Worm (Caenorhabditis elegans) whole organism, young adult: Measurements from ENCODE around the gene uroc-1.
A peak's percentile ranks its signal among the peaks of the same experiment; 100 is the strongest.

Source experiments
- B0035.1 ChIP-seq: sonication (generic microtip); optimal IDR thresholded peaks from 2 replicates; lab custom pipeline; 2016; ENCODE audit warnings: missing genetic modification characterization, mild to moderate bottlenecking, missing compliant biosample characterization, missing genotype, missing genetic modification reagents
- F37B4.10 ChIP-seq: fragments of 200-800 bp; sonication (Bioruptor generic); IDR thresholded peaks from 2 replicates; pipeline ENCODE4 v1.3.6; 2022; ENCODE audit warnings: missing genetic modification characterization, missing compliant biosample characterization
- F57C9.4 ChIP-seq: sonication (generic microtip); optimal IDR thresholded peaks from 2 replicates; lab custom pipeline; 2017; ENCODE audit warnings: mild to moderate bottlenecking, missing genetic modification characterization, missing compliant biosample characterization
- K11D2.4 ChIP-seq: fragments of 200-800 bp; sonication (Bioruptor generic); IDR thresholded peaks from 2 replicates; pipeline ENCODE4 v1.3.6; 2022; ENCODE audit warnings: missing genetic modification reagents, missing genetic modification characterization, missing compliant biosample characterization
- T26A5.8 ChIP-seq: sonication (generic microtip); optimal IDR thresholded peaks from 2 replicates; lab custom pipeline; 2016; ENCODE audit warnings: missing genetic modification characterization, missing compliant biosample characterization
- Y53G8AR.9 ChIP-seq: fragments of 200-800 bp; sonication (Bioruptor generic); conservative IDR thresholded peaks from 2 replicates; pipeline ENCODE4 v1.3.6; 2022; ENCODE audit warnings: missing genetic modification reagents, missing genetic modification characterization, missing compliant biosample characterization
- Y56A3A.18 ChIP-seq: fragments of 200-800 bp; sonication (Bioruptor generic); IDR thresholded peaks from 2 replicates; pipeline ENCODE4 v1.3.6; 2022; ENCODE audit warnings: missing genetic modification reagents, missing genetic modification characterization, missing compliant biosample characterization
- Y95B8A.8 ChIP-seq: fragments of 200-800 bp; sonication (Bioruptor generic); IDR thresholded peaks from 2 replicates; pipeline ENCODE4 v1.3.6; 2022; ENCODE audit warnings: missing genetic modification reagents, missing genetic modification characterization, missing compliant biosample characterization
- ZK185.1 ChIP-seq: sonication (generic microtip); optimal IDR thresholded peaks from 2 replicates; lab custom pipeline; 2016; ENCODE audit warnings: mild to moderate bottlenecking, missing genetic modification characterization, missing compliant biosample characterization; ENCODE audit not compliant: poor library complexity, severe bottlenecking
- athp-1 ChIP-seq: sonication (generic microtip); optimal IDR thresholded peaks from 2 replicates; lab custom pipeline; 2017; ENCODE audit warnings: mild to moderate bottlenecking, missing genetic modification characterization, missing compliant biosample characterization
- attf-6 ChIP-seq: fragments of 200-800 bp; sonication (Bioruptor generic); IDR thresholded peaks from 2 replicates; pipeline ENCODE4 v1.3.6; 2022; ENCODE audit warnings: missing genetic modification reagents, missing genetic modification characterization, missing compliant biosample characterization
- bed-1 ChIP-seq: fragments of 200-800 bp; sonication (Bioruptor generic); IDR thresholded peaks from 2 replicates; pipeline ENCODE4 v1.3.6; 2022; ENCODE audit warnings: missing genetic modification reagents, missing genetic modification characterization, missing compliant biosample characterization
- cebp-1 ChIP-seq, 2 experiments: fragments of 200-800 bp in 1 of 2; sonication (Bioruptor generic) in 1 of 2; sonication (generic microtip) in 1 of 2; IDR thresholded peaks in 1 of 2; optimal IDR thresholded peaks in 1 of 2; 2 replicates each; pipeline versions ENCODE4 v1.3.6 to Lab custom; 2017 to 2022; ENCODE audit warnings: missing compliant biosample characterization in 2 of 2, missing genetic modification characterization in 2 of 2, mild to moderate bottlenecking in 1 of 2, missing genetic modification reagents in 1 of 2, moderate library complexity in 1 of 2
- cebp-2 ChIP-seq: fragments of 200-800 bp; sonication (Bioruptor generic); IDR thresholded peaks from 2 replicates; pipeline ENCODE4 v1.3.6; 2022; ENCODE audit warnings: missing genetic modification characterization, missing compliant biosample characterization
- ceh-100 ChIP-seq: fragments of 200-800 bp; sonication (Bioruptor generic); IDR thresholded peaks from 2 replicates; pipeline ENCODE4 v1.3.6; 2022; ENCODE audit warnings: missing genetic modification reagents, missing genetic modification characterization, missing compliant biosample characterization
- ceh-27 ChIP-seq: fragments of 200-800 bp; sonication (Bioruptor generic); optimal IDR thresholded peaks from 2 replicates; lab custom pipeline; 2018; ENCODE audit warnings: mild to moderate bottlenecking, missing genetic modification characterization, moderate library complexity, missing compliant biosample characterization
- ceh-40 ChIP-seq: fragments of 200-800 bp; sonication (Bioruptor generic); IDR thresholded peaks from 2 replicates; pipeline ENCODE4 v1.3.6; 2022; ENCODE audit warnings: missing genetic modification characterization, missing compliant biosample characterization
- ceh-58 ChIP-seq: fragments of 200-800 bp; sonication (Bioruptor generic); IDR thresholded peaks from 2 replicates; pipeline ENCODE4 v1.3.6; 2022; ENCODE audit warnings: missing genetic modification characterization, missing compliant biosample characterization
- ceh-79 ChIP-seq: sonication (generic microtip); optimal IDR thresholded peaks from 2 replicates; lab custom pipeline; 2017; ENCODE audit warnings: mild to moderate bottlenecking, missing genetic modification characterization, missing compliant biosample characterization
- ceh-91 ChIP-seq: fragments of 200-800 bp; sonication (Bioruptor generic); IDR thresholded peaks from 2 replicates; pipeline ENCODE4 v1.3.6; 2022; ENCODE audit warnings: missing genetic modification reagents, missing genetic modification characterization, missing compliant biosample characterization
- chd-7 ChIP-seq: sonication (generic microtip); optimal IDR thresholded peaks from 2 replicates; lab custom pipeline; 2016; ENCODE audit warnings: mild to moderate bottlenecking, missing genetic modification characterization, moderate library complexity, missing compliant biosample characterization
- dox-1 ChIP-seq: fragments of 200-800 bp; sonication (Bioruptor generic); IDR thresholded peaks from 2 replicates; pipeline ENCODE4 v1.3.6; 2022; ENCODE audit warnings: missing genetic modification reagents, missing genetic modification characterization, missing compliant biosample characterization
- dpl-1 ChIP-seq: fragments of 150-350 bp; optimal IDR thresholded peaks from 2 replicates; lab custom pipeline; 2014; ENCODE audit warnings: missing biosample characterization, missing genetic modification reagents, missing genetic modification characterization
- ekl-4 ChIP-seq: fragments of 200-800 bp; sonication (Bioruptor generic); IDR thresholded peaks from 2 replicates; pipeline ENCODE4 v1.3.6; 2022; ENCODE audit warnings: missing genetic modification reagents, missing genetic modification characterization, missing compliant biosample characterization
- hlh-12 ChIP-seq: sonication (generic microtip); optimal IDR thresholded peaks from 2 replicates; lab custom pipeline; 2016; ENCODE audit warnings: missing genetic modification characterization, missing compliant biosample characterization
- hlh-26 ChIP-seq: fragments of 200-800 bp; sonication (Bioruptor generic); conservative IDR thresholded peaks from 2 replicates; pipeline ENCODE4 v1.3.6; 2022; ENCODE audit warnings: missing genetic modification reagents, missing genetic modification characterization, missing compliant biosample characterization
- hrde-1 ChIP-seq: sonication (generic microtip); optimal IDR thresholded peaks from 2 replicates; lab custom pipeline; 2016; ENCODE audit warnings: missing genetic modification characterization, mild to moderate bottlenecking, missing compliant biosample characterization, moderate library complexity, missing genotype, missing genetic modification reagents, borderline replicate concordance
- hsf-1 ChIP-seq: fragments of 200-800 bp; sonication (Bioruptor generic); IDR thresholded peaks from 2 replicates; pipeline ENCODE4 v1.3.6; 2022; ENCODE audit warnings: missing genetic modification reagents, missing genetic modification characterization, missing compliant biosample characterization
- lin-35 ChIP-seq, 3 experiments: fragments of 150-350 bp in 2 of 3; sonication (generic microtip) in 1 of 3; optimal IDR thresholded peaks; 2 replicates each; lab custom pipeline; 2014 to 2018; ENCODE audit warnings: missing biosample characterization in 3 of 3, missing genetic modification characterization in 3 of 3, missing genetic modification reagents in 3 of 3
- lin-40 ChIP-seq: sonication (generic microtip); optimal IDR thresholded peaks from 2 replicates; lab custom pipeline; 2016; ENCODE audit warnings: missing genetic modification characterization, mild to moderate bottlenecking, missing compliant biosample characterization, missing genotype, missing genetic modification reagents
- madf-8 ChIP-seq: fragments of 200-800 bp; sonication (Bioruptor generic); conservative IDR thresholded peaks from 2 replicates; pipeline ENCODE4 v1.3.6; 2022; ENCODE audit warnings: missing genetic modification reagents, missing genetic modification characterization, missing compliant biosample characterization
- mcd-1 ChIP-seq: fragments of 200-800 bp; sonication (Bioruptor generic); IDR thresholded peaks from 2 replicates; pipeline ENCODE4 v1.3.6; 2022; ENCODE audit warnings: missing genetic modification reagents, missing genetic modification characterization, missing compliant biosample characterization
- nfya-1 ChIP-seq: sonication (generic microtip); optimal IDR thresholded peaks from 2 replicates; lab custom pipeline; 2017; ENCODE audit warnings: antibody characterized with exemption, missing compliant biosample characterization, missing genetic modification characterization, borderline replicate concordance; ENCODE audit not compliant: insufficient read depth
- nfya-2 ChIP-seq: fragments of 200-800 bp; sonication (Bioruptor generic); IDR thresholded peaks from 2 replicates; pipeline ENCODE4 v1.3.6; 2022; ENCODE audit warnings: missing genetic modification reagents, missing genetic modification characterization, missing compliant biosample characterization
- nfyb-1 ChIP-seq: fragments of 200-800 bp; sonication (Bioruptor generic); IDR thresholded peaks from 2 replicates; pipeline ENCODE4 v1.3.6; 2022; ENCODE audit warnings: missing genetic modification reagents, missing genetic modification characterization, missing compliant biosample characterization
- nhr-27 ChIP-seq: fragments of 200-800 bp; sonication (Bioruptor generic); optimal IDR thresholded peaks from 2 replicates; lab custom pipeline; 2018; ENCODE audit warnings: mild to moderate bottlenecking, missing genetic modification characterization, moderate library complexity, missing compliant biosample characterization
- nhr-90 ChIP-seq: sonication (generic microtip); optimal IDR thresholded peaks from 2 replicates; lab custom pipeline; 2016; ENCODE audit warnings: missing genotype, mild to moderate bottlenecking, missing genetic modification characterization, missing compliant biosample characterization
- pbrm-1 ChIP-seq: fragments of 200-800 bp; sonication (Bioruptor generic); IDR thresholded peaks from 2 replicates; pipeline ENCODE4 v1.3.6; 2022; ENCODE audit warnings: missing genetic modification reagents, missing genetic modification characterization, missing compliant biosample characterization
- rcor-1 ChIP-seq: fragments of 200-800 bp; sonication (Bioruptor generic); IDR thresholded peaks from 2 replicates; pipeline ENCODE4 v1.3.6; 2022; ENCODE audit warnings: missing genetic modification reagents, missing genetic modification characterization, missing compliant biosample characterization
- repo-1 ChIP-seq: sonication (generic microtip); optimal IDR thresholded peaks from 2 replicates; lab custom pipeline; 2017; ENCODE audit warnings: mild to moderate bottlenecking, missing genetic modification characterization, missing compliant biosample characterization
- sdz-38 ChIP-seq: sonication (generic microtip); optimal IDR thresholded peaks from 2 replicates; lab custom pipeline; 2016; ENCODE audit warnings: missing genotype, missing genetic modification characterization, missing compliant biosample characterization
- snpc-1.3 ChIP-seq: sonication (generic microtip); optimal IDR thresholded peaks from 2 replicates; lab custom pipeline; 2017; ENCODE audit warnings: missing genetic modification characterization, mild to moderate bottlenecking, missing compliant biosample characterization, antibody characterized with exemption, moderate library complexity, missing genotype, missing genetic modification reagents; ENCODE audit not compliant: insufficient read depth
- snpc-3.4 ChIP-seq: sonication (generic microtip); optimal IDR thresholded peaks from 2 replicates; lab custom pipeline; 2017; ENCODE audit warnings: missing genetic modification characterization, mild to moderate bottlenecking, missing compliant biosample characterization, antibody characterized with exemption, moderate library complexity, missing genotype, missing genetic modification reagents
- somi-1 ChIP-seq: fragments of 200-800 bp; sonication (Bioruptor generic); optimal IDR thresholded peaks from 2 replicates; lab custom pipeline; 2018; ENCODE audit warnings: mild to moderate bottlenecking, missing genetic modification characterization, missing compliant biosample characterization
- ztf-22 ChIP-seq: fragments of 200-800 bp; sonication (Bioruptor generic); optimal IDR thresholded peaks from 2 replicates; lab custom pipeline; 2018; ENCODE audit warnings: mild to moderate bottlenecking, missing genetic modification characterization, moderate library complexity, missing compliant biosample characterization
- ztf-28 ChIP-seq: fragments of 200-800 bp; sonication (Bioruptor generic); IDR thresholded peaks from 2 replicates; pipeline ENCODE4 v1.3.6; 2022; ENCODE audit warnings: missing genetic modification reagents, missing genetic modification characterization, missing compliant biosample characterization

Gene uroc-1

DNA sequence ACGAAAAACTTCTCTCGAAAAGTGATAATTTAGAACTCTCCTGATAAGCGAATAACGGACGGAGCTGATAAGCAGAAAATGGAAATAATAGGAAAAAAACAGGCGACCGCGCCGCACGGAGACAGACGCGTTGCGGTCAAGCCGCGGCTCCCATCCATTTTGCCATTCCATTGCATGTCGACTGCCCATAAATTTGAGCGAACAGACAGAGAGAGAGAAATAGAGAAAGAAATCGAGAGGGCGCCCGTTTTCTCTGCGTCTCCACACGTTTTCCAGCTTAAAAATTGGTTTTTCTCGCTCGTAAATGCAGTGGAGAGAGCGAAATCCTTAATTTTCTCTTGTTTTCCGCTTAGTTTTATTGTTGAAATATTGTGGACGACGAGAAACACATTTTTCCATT is 40.7 kb downstream of the uroc-1 start (continued):
- no peak for TF ChIP-seq snpc-3.4 (tag; lab: Kevin White, UChicago)

DNA sequence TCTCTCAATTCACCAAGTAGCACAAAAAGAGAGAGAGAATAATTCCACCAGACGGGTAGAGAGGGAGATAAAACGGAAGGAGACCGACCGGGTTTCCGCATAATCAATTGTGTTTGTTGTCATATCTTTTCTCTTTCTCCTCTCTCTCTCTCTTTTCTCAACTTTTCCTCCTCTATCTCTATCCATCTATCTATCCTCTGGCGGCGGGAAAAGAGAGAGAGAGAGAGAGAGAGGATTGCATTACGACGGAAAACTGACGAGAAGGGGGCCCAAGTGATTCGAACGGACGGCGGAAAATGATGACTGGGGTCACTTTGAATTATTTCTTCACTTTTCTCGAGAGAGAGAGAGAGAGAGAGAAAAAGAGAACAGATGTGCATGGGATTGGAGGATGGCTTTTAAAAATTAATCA is 44.5 kb downstream of the uroc-1 start:
- TF ChIP-seq dpl-1 (GFP tag; lab: Kevin White, UChicago) (no peak), T26A5.8 (tag; lab: Kevin White, UChicago) (no peak), ceh-79 (tag; lab: Kevin White, UChicago) (no peak), F37B4.10 (GFP tag; lab: Robert Waterston, UW) (no peak), bed-1 (no peak), nfya-1 (tag; lab: Kevin White, UChicago) (no peak), ceh-40 (no peak), repo-1 (tag; lab: Kevin White, UChicago) (no peak), nfya-2 (no peak), hlh-12 (tag; lab: Kevin White, UChicago) (no peak), lin-35 (GFP tag; optimal IDR thresholded peaks at IDR 0.05; lab: Kevin White, UChicago) (no peak), K11D2.4 (GFP tag; lab: Robert Waterston, UW) (peak; percentile 40; the same call in 1 of the 2 replicates), nhr-27 (tag; lab: Kevin White, UChicago) (no peak), somi-1 (GFP tag; lab: Kevin White, UChicago) (peak; percentile 82), mcd-1 (GFP tag; lab: Robert Waterston, UW) (no peak), rcor-1 (GFP tag; lab: Robert Waterston, UW) (no peak), madf-8 (GFP tag; lab: Robert Waterston, UW) (no peak), attf-6 (GFP tag; lab: Robert Waterston, UW) (no peak), lin-40 (peak; percentile 30), nfyb-1 (GFP tag; lab: Robert Waterston, UW) (no peak), Y95B8A.8 (GFP tag; lab: Robert Waterston, UW) (no peak), ekl-4 (no peak), chd-7 (no peak), snpc-1.3 (tag; lab: Kevin White, UChicago) (no peak), ceh-91 (GFP tag; lab: Robert Waterston, UW) (no peak), hrde-1 (tag; lab: Kevin White, UChicago) (no peak), snpc-3.4 (tag; lab: Kevin White, UChicago) (no peak), Y53G8AR.9 (GFP tag; lab: Robert Waterston, UW) (no peak), B0035.1 (tag; lab: Kevin White, UChicago) (no peak), nhr-90 (tag; lab: Kevin White, UChicago) (no peak), F57C9.4 (no peak), athp-1 (no peak), cebp-2 (GFP tag; lab: Robert Waterston, UW) (no peak), ceh-58 (GFP tag; lab: Robert Waterston, UW) (no peak), pbrm-1 (GFP tag; lab: Robert Waterston, UW) (no peak), ZK185.1 (tag; lab: Kevin White, UChicago) (no peak), hlh-26 (no peak), ztf-28 (GFP tag; lab: Robert Waterston, UW) (no peak), cebp-1 (GFP tag; IDR thresholded peaks at IDR 0.05; lab: Robert Waterston, UW) (no peak), cebp-1 (tag; optimal IDR thresholded peaks at IDR 0.05; lab: Kevin White, UChicago) (peak; percentile 53), ceh-27 (GFP tag; lab: Kevin White, UChicago) (peak; percentile 21), Y56A3A.18 (GFP tag; lab: Robert Waterston, UW) (no peak), hsf-1 (GFP tag; lab: Robert Waterston, UW) (no peak), dox-1 (GFP tag; lab: Robert Waterston, UW) (peak; percentile 36; the same call in 1 of the 2 replicates), sdz-38 (no peak), ztf-22 (GFP tag; lab: Kevin White, UChicago) (no peak), ceh-100 (GFP tag; lab: Robert Waterston, UW) (no peak)
